Fruit fly (Drosophila melanogaster) whole organism, embryonic: ENCODE measurements around the gene Sik2.

ENCODE experiments used
- Asciz ChIP-seq: fragments of 200-800 bp; sonication (Bioruptor generic); optimal IDR thresholded peaks from 2 replicates; lab custom pipeline; 2017; ENCODE audit warnings: missing biosample characterization, mild to moderate bottlenecking, missing genetic modification characterization, missing genetic modification reagents
- BtbVII ChIP-seq: fragments of 200-800 bp; sonication (Bioruptor generic); optimal IDR thresholded peaks from 3 replicates; lab custom pipeline; 2017; ENCODE audit warnings: missing biosample characterization, mild to moderate bottlenecking, missing genetic modification characterization
- CG1024 ChIP-seq: fragments of 200-800 bp; sonication (Bioruptor generic); IDR thresholded peaks from 2 replicates; pipeline ENCODE4 v1.3.6; 2022; ENCODE audit warnings: missing biosample characterization, missing genetic modification characterization
- CG10543 ChIP-seq: fragments of 200-800 bp; sonication (Bioruptor generic); optimal IDR thresholded peaks from 3 replicates; lab custom pipeline; 2017; ENCODE audit warnings: missing biosample characterization, mild to moderate bottlenecking, missing genetic modification characterization, moderate library complexity
- CG10979 ChIP-seq: fragments of 200-800 bp; sonication (Bioruptor generic); optimal IDR thresholded peaks from 2 replicates; lab custom pipeline; 2018; ENCODE audit warnings: missing biosample characterization, mild to moderate bottlenecking, missing genetic modification characterization, moderate library complexity
- CG11504 ChIP-seq: fragments of 200-800 bp; sonication (Bioruptor generic); optimal IDR thresholded peaks from 3 replicates; lab custom pipeline; 2019; ENCODE audit warnings: missing biosample characterization, mild to moderate bottlenecking, missing genetic modification characterization, moderate library complexity
- CG12659 ChIP-seq: fragments of 200-800 bp; sonication (Bioruptor generic); optimal IDR thresholded peaks from 3 replicates; lab custom pipeline; 2017; ENCODE audit warnings: mild to moderate bottlenecking, missing biosample characterization, missing genetic modification reagents, missing genetic modification characterization
- CG1529 ChIP-seq: fragments of 200-800 bp; sonication (Bioruptor generic); optimal IDR thresholded peaks from 3 replicates; lab custom pipeline; 2018; ENCODE audit warnings: missing biosample characterization, missing genetic modification characterization
- CG1603 ChIP-seq: fragments of 200-800 bp; sonication (Bioruptor generic); optimal IDR thresholded peaks from 2 replicates; lab custom pipeline; 2019; ENCODE audit warnings: missing biosample characterization, mild to moderate bottlenecking, missing genetic modification characterization, moderate library complexity
- CG17385 ChIP-seq: fragments of 200-800 bp; sonication (Bioruptor generic); optimal IDR thresholded peaks from 3 replicates; lab custom pipeline; 2018; ENCODE audit warnings: missing biosample characterization, mild to moderate bottlenecking, missing genetic modification characterization
- CG17912 ChIP-seq: fragments of 200-800 bp; sonication (Bioruptor generic); optimal IDR thresholded peaks from 2 replicates; lab custom pipeline; 2018; ENCODE audit warnings: missing biosample characterization, mild to moderate bottlenecking, missing genetic modification characterization
- CG30403 ChIP-seq: fragments of 200-800 bp; sonication (Bioruptor generic); optimal IDR thresholded peaks from 3 replicates; lab custom pipeline; 2016; ENCODE audit warnings: missing biosample characterization, missing genetic modification characterization
- CG3065 ChIP-seq: fragments of 200-800 bp; sonication (Bioruptor generic); optimal IDR thresholded peaks from 2 replicates; lab custom pipeline; 2016; ENCODE audit warnings: missing biosample characterization, missing genetic modification characterization
- CG3726 ChIP-seq: fragments of 200-800 bp; sonication (Bioruptor generic); IDR thresholded peaks from 3 replicates; pipeline ENCODE4, ENCODE4 v1.3.6; 2022; ENCODE audit warnings: missing biosample characterization, missing genetic modification characterization
- CG3995 ChIP-seq: fragments of 200-800 bp; sonication (Bioruptor generic); optimal IDR thresholded peaks from 3 replicates; lab custom pipeline; 2016; ENCODE audit warnings: missing biosample characterization, missing genetic modification characterization
- CG7556 ChIP-seq: fragments of 200-800 bp; sonication (Bioruptor generic); optimal IDR thresholded peaks from 2 replicates; lab custom pipeline; 2017; ENCODE audit warnings: missing biosample characterization, mild to moderate bottlenecking, missing genetic modification characterization
- CG8359 ChIP-seq: fragments of 200-800 bp; sonication (Bioruptor generic); optimal IDR thresholded peaks from 2 replicates; lab custom pipeline; 2017; ENCODE audit warnings: missing biosample characterization, mild to moderate bottlenecking, missing genetic modification characterization, borderline replicate concordance
- CG8388 ChIP-seq: fragments of 200-800 bp; sonication (Bioruptor generic); optimal IDR thresholded peaks from 2 replicates; lab custom pipeline; 2019; ENCODE audit warnings: missing biosample characterization, mild to moderate bottlenecking, missing genetic modification characterization, moderate library complexity
- CoRest ChIP-seq: fragments of 200-800 bp; sonication (Bioruptor generic); optimal IDR thresholded peaks from 3 replicates; lab custom pipeline; 2018; ENCODE audit warnings: missing biosample characterization, mild to moderate bottlenecking, missing genetic modification characterization, moderate library complexity
- Dbx ChIP-seq: fragments of 200-800 bp; sonication (Bioruptor generic); IDR thresholded peaks from 3 replicates; pipeline ENCODE4 v1.3.6; 2022; ENCODE audit warnings: missing biosample characterization, missing genetic modification characterization
- Dll ChIP-seq: fragments of 200-800 bp; sonication (Bioruptor generic); IDR thresholded peaks from 4 replicates; pipeline ENCODE4 v1.3.6; 2022; ENCODE audit warnings: missing biosample characterization, missing genetic modification characterization; ENCODE audit not compliant: partially characterized antibody
- Dp ChIP-seq: fragments of 200-800 bp; sonication (Bioruptor generic); optimal IDR thresholded peaks from 2 replicates; lab custom pipeline; 2018; ENCODE audit warnings: missing biosample characterization, mild to moderate bottlenecking, missing genetic modification characterization, moderate library complexity
- Elba2 ChIP-seq: fragments of 200-800 bp; sonication (Bioruptor generic); optimal IDR thresholded peaks from 3 replicates; lab custom pipeline; 2016; ENCODE audit warnings: missing biosample characterization, missing genetic modification characterization
- HmgD ChIP-seq: fragments of 200-800 bp; sonication (Bioruptor generic); optimal IDR thresholded peaks from 3 replicates; lab custom pipeline; 2016; ENCODE audit warnings: missing biosample characterization, missing genetic modification characterization
- HmgZ ChIP-seq: fragments of 200-800 bp; sonication (Bioruptor generic); optimal IDR thresholded peaks from 2 replicates; lab custom pipeline; 2018; ENCODE audit warnings: missing biosample characterization, mild to moderate bottlenecking, missing genetic modification characterization
- Hmr ChIP-seq: fragments of 200-800 bp; sonication (Bioruptor generic); optimal IDR thresholded peaks from 3 replicates; lab custom pipeline; 2017; ENCODE audit warnings: mild to moderate bottlenecking, missing biosample characterization, missing genetic modification reagents, missing genetic modification characterization
- Neu2 ChIP-seq: fragments of 200-800 bp; sonication (Bioruptor generic); optimal IDR thresholded peaks from 3 replicates; lab custom pipeline; 2016; ENCODE audit warnings: missing biosample characterization, missing genetic modification characterization, borderline replicate concordance
- Opbp ChIP-seq: fragments of 200-800 bp; sonication (Bioruptor generic); IDR thresholded peaks from 3 replicates; pipeline ENCODE4 v1.3.6; 2022; ENCODE audit warnings: missing biosample characterization, missing genetic modification characterization; ENCODE audit not compliant: partially characterized antibody
- Ptx1 ChIP-seq: fragments of 200-800 bp; sonication (Bioruptor generic); IDR thresholded peaks from 2 replicates; pipeline ENCODE4 v1.3.6; 2022; ENCODE audit warnings: missing biosample characterization, missing genetic modification characterization
- Sry-β ChIP-seq: fragments of 200-800 bp; sonication (Bioruptor generic); optimal IDR thresholded peaks from 2 replicates; lab custom pipeline; 2018; ENCODE audit warnings: missing biosample characterization, mild to moderate bottlenecking, missing genetic modification characterization, moderate library complexity
- Taf1 ChIP-seq: fragments of 200-800 bp; sonication (Bioruptor generic); IDR thresholded peaks from 2 replicates; pipeline ENCODE4 v1.3.6; 2022; ENCODE audit warnings: missing biosample characterization, missing genetic modification characterization
- br ChIP-seq: fragments of >200 bp; optimal IDR thresholded peaks from 2 replicates; lab custom pipeline; 2017
- chn ChIP-seq: fragments of 200-800 bp; sonication (Bioruptor generic); optimal IDR thresholded peaks from 2 replicates; lab custom pipeline; 2016; ENCODE audit warnings: missing biosample characterization, missing genetic modification characterization
- crc ChIP-seq: fragments of 200-800 bp; sonication (Bioruptor generic); optimal IDR thresholded peaks from 2 replicates; lab custom pipeline; 2016; ENCODE audit warnings: missing biosample characterization, missing genetic modification characterization
- en ChIP-seq: fragments of 200-800 bp; sonication (Bioruptor generic); optimal IDR thresholded peaks from 2 replicates; lab custom pipeline; 2016; ENCODE audit warnings: missing biosample characterization, missing genetic modification characterization
- exex ChIP-seq: fragments of 200-800 bp; sonication (Bioruptor generic); optimal IDR thresholded peaks from 4 replicates; lab custom pipeline; 2018; ENCODE audit warnings: missing biosample characterization, mild to moderate bottlenecking, missing genetic modification characterization, moderate library complexity
- fd3F ChIP-seq: fragments of 200-800 bp; sonication (Bioruptor generic); optimal IDR thresholded peaks from 2 replicates; lab custom pipeline; 2018; ENCODE audit warnings: missing biosample characterization, mild to moderate bottlenecking, missing genetic modification characterization, moderate library complexity
- gfzf ChIP-seq: fragments of 200-800 bp; sonication (Bioruptor generic); optimal IDR thresholded peaks from 2 replicates; lab custom pipeline; 2016; ENCODE audit warnings: missing biosample characterization, mild to moderate bottlenecking, missing genetic modification characterization, moderate library complexity
- kay ChIP-seq: fragments of 200-800 bp; sonication (Bioruptor generic); optimal IDR thresholded peaks from 2 replicates; lab custom pipeline; 2016; ENCODE audit warnings: missing biosample characterization, missing genetic modification characterization
- luna ChIP-seq: fragments of 200-800 bp; sonication (Bioruptor generic); optimal IDR thresholded peaks from 2 replicates; lab custom pipeline; 2016; ENCODE audit warnings: missing biosample characterization, missing genetic modification characterization
- maf-S ChIP-seq: fragments of 200-800 bp; sonication (Bioruptor generic); optimal IDR thresholded peaks from 2 replicates; lab custom pipeline; 2016; ENCODE audit warnings: missing biosample characterization, missing genetic modification characterization
- pros ChIP-seq: fragments of 200-800 bp; sonication (Bioruptor generic); optimal IDR thresholded peaks from 3 replicates; lab custom pipeline; 2019; ENCODE audit warnings: missing biosample characterization, mild to moderate bottlenecking, missing genetic modification characterization, moderate library complexity
- ro ChIP-seq: fragments of 200-800 bp; sonication (Bioruptor generic); IDR thresholded peaks from 2 replicates; pipeline ENCODE4 v1.3.6; 2022; ENCODE audit warnings: missing biosample characterization, missing genetic modification characterization
- slou ChIP-seq: fragments of 200-800 bp; sonication (Bioruptor generic); optimal IDR thresholded peaks from 3 replicates; lab custom pipeline; 2016; ENCODE audit warnings: missing biosample characterization, missing genetic modification characterization
- sob ChIP-seq: fragments of 200-800 bp; sonication (Bioruptor generic); IDR thresholded peaks from 2 replicates; pipeline ENCODE4 v1.3.6; 2022; ENCODE audit warnings: missing biosample characterization, missing genetic modification characterization
- tap ChIP-seq: fragments of 200-800 bp; optimal IDR thresholded peaks from 3 replicates; lab custom pipeline; 2019; ENCODE audit warnings: missing biosample characterization, mild to moderate bottlenecking, missing genetic modification characterization, moderate library complexity
- tll ChIP-seq, 2 experiments: fragments of 200-800 bp in 1 of 2; fragments of >200 bp in 1 of 2; sonication (Bioruptor generic) in 1 of 2; optimal IDR thresholded peaks; 2 replicates each; lab custom pipeline; 2017 to 2019; ENCODE audit warnings: missing biosample characterization in 2 of 2, missing genetic modification characterization in 2 of 2, mild to moderate bottlenecking in 1 of 2, moderate library complexity in 1 of 2
- tx ChIP-seq: fragments of 200-800 bp; sonication (Bioruptor generic); optimal IDR thresholded peaks from 2 replicates; lab custom pipeline; 2016; ENCODE audit warnings: missing biosample characterization, missing genetic modification characterization
- z ChIP-seq: fragments of 200-800 bp; sonication (Bioruptor generic); IDR thresholded peaks from 3 replicates; pipeline ENCODE4 v1.3.6; 2022; ENCODE audit warnings: missing biosample characterization, missing genetic modification characterization
- zen ChIP-seq: fragments of 200-800 bp; sonication (Bioruptor generic); optimal IDR thresholded peaks from 3 replicates; lab custom pipeline; 2018; ENCODE audit warnings: missing biosample characterization, mild to moderate bottlenecking, missing genetic modification characterization, moderate library complexity

Gene Sik2

DNA sequence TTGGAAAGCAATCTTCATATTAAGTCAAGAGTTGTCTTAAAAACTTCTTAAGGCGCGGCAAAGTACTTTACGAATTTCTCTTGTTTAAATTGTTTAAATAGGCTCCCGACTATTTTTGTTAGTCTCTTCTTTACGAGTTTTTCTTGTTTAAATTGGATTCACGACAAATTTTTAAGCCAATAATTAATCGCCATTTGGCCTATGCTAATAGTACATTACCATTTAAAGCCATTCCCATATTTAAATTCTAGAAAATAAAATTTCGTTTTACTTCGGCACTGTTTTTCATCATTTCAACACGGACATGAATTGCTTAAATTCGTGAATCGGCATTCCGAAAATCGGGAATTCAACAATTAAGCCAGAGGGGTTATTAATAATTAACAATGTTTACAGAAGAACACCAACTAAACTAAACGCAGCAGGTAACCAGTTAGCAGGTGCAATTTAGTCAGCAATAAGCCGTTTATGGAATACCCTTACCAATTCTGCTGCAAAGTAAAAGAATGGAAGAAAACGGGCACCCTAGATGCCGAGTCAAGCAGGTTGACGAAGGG, 52.2 kb downstream of the Sik2 start (continued):
- TF ChIP-seq Hmr (GFP tag; lab: Kevin White, UChicago), result peak; percentile 72
- TF ChIP-seq Asciz (GFP tag; lab: Kevin White, UChicago), result peak; percentile 62
- peak; percentile 85 for TF ChIP-seq CG11504 (tag; lab: Kevin White, UChicago)
- TF ChIP-seq Dp, result no peak
- TF ChIP-seq CG8359 (GFP tag; lab: Kevin White, UChicago), result peak; percentile 51
- peak; percentile 88 for TF ChIP-seq CG30403
- TF ChIP-seq CG10543 (GFP tag; lab: Kevin White, UChicago), result peak; percentile 76
- TF ChIP-seq zen (tag; lab: Kevin White, UChicago), result peak; percentile 59
- no peak for TF ChIP-seq Elba2 (GFP tag; lab: Kevin White, UChicago)
- peak; percentile 70 for TF ChIP-seq CG17385 (GFP tag; lab: Kevin White, UChicago)
- 0 out of 2 replicates have a peak, but pooled peaks have one; percentile 29 for TF ChIP-seq sob (GFP tag; lab: Robert Waterston, UW)
- no peak for TF ChIP-seq CG1024 (GFP tag; lab: Robert Waterston, UW)
- TF ChIP-seq HmgD, result no peak
- peak; percentile 74 for TF ChIP-seq CG10979 (tag; lab: Kevin White, UChicago)
- TF ChIP-seq en, result peak; percentile 13
- TF ChIP-seq z (GFP tag; lab: Robert Waterston, UW), result no peak
- TF ChIP-seq kay (GFP tag; lab: Kevin White, UChicago), result peak; percentile 44
- TF ChIP-seq CG7556, result peak; percentile 86
- TF ChIP-seq CoRest (tag; lab: Kevin White, UChicago), result peak; percentile 90
- TF ChIP-seq Neu2 (GFP tag; lab: Kevin White, UChicago), result no peak
- TF ChIP-seq CG12659 (GFP tag; lab: Kevin White, UChicago), result peak; percentile 79
- peak; percentile 65 for TF ChIP-seq CG1603 (tag; lab: Kevin White, UChicago)
- peak; percentile 49 for TF ChIP-seq CG1529
- no peak for TF ChIP-seq Taf1 (GFP tag; lab: Robert Waterston, UW)
- peak; percentile 80 for TF ChIP-seq crc (GFP tag; lab: Kevin White, UChicago)
- TF ChIP-seq maf-S (GFP tag; lab: Kevin White, UChicago), result peak; percentile 38
- TF ChIP-seq fd3F (GFP tag; lab: Kevin White, UChicago), result peak; percentile 65
- TF ChIP-seq CG3726 (GFP tag; lab: Robert Waterston, UW), result no peak; the same call in 2 of the 3 replicates
- peak; percentile 67 for TF ChIP-seq tx (GFP tag; lab: Kevin White, UChicago)
- peak; percentile 22 for TF ChIP-seq slou (GFP tag; lab: Kevin White, UChicago)
- no peak for TF ChIP-seq br (lab: Kevin White, UChicago)
- TF ChIP-seq exex (tag; lab: Kevin White, UChicago), result peak; percentile 17
- peak; percentile 17 for TF ChIP-seq Sry-β (GFP tag; lab: Kevin White, UChicago)
- peak; percentile 25 for TF ChIP-seq tap
- 0 out of 2 replicates have a peak, but pooled peaks have one; percentile 9 for TF ChIP-seq ro (GFP tag; lab: Robert Waterston, UW)
- peak; percentile 77 for TF ChIP-seq chn (GFP tag; lab: Kevin White, UChicago)
- no peak for TF ChIP-seq tll (GFP tag; optimal IDR thresholded peaks at IDR 0.05; lab: Kevin White, UChicago)
- no peak for TF ChIP-seq Opbp (GFP tag; lab: Robert Waterston, UW)
- no peak for TF ChIP-seq CG17912 (GFP tag; lab: Kevin White, UChicago)
- TF ChIP-seq gfzf (GFP tag; lab: Kevin White, UChicago), result peak; percentile 57
- TF ChIP-seq BtbVII (GFP tag; lab: Kevin White, UChicago), result peak; percentile 55
- peak; percentile 63 for TF ChIP-seq Ptx1 (GFP tag; lab: Robert Waterston, UW)
- TF ChIP-seq CG8388 (GFP tag; lab: Kevin White, UChicago), result peak; percentile 67
- no peak for TF ChIP-seq Dll (GFP tag; lab: Robert Waterston, UW)
- TF ChIP-seq luna, result no peak
- TF ChIP-seq HmgZ (tag; lab: Kevin White, UChicago), result peak; percentile 5
- no peak for TF ChIP-seq pros
- peak; percentile 39; the same call in 1 of the 3 replicates for TF ChIP-seq Dbx
- no peak for TF ChIP-seq CG3065
- peak; percentile 15 for TF ChIP-seq CG3995 (GFP tag; lab: Kevin White, UChicago)
